Worm (Caenorhabditis elegans) whole organism, early embryonic: ENCODE results near the gene srbc-51.

Experiments
- ama-1 ChIP-seq: fragments of 150-350 bp; optimal IDR thresholded peaks from 2 replicates; lab custom pipeline; 2014
- ceh-36 ChIP-seq: sonication (generic microtip); optimal IDR thresholded peaks from 2 replicates; lab custom pipeline; 2016; ENCODE audit warnings: missing genetic modification characterization, inconsistent platforms, missing compliant biosample characterization
- ets-7 ChIP-seq: sonication (generic microtip); optimal IDR thresholded peaks from 2 replicates; lab custom pipeline; 2016; ENCODE audit warnings: missing genotype, missing genetic modification characterization, missing compliant biosample characterization
- flt-1 ChIP-seq: fragments of 200-800 bp; sonication (Bioruptor generic); IDR thresholded peaks from 2 replicates; pipeline ENCODE4 v1.3.6; 2022; ENCODE audit warnings: missing genetic modification characterization, missing compliant biosample characterization
- hmg-4 ChIP-seq: fragments of 200-800 bp; sonication (Bioruptor generic); optimal IDR thresholded peaks from 2 replicates; lab custom pipeline; 2018; ENCODE audit warnings: mild to moderate bottlenecking, missing genetic modification characterization, missing compliant biosample characterization
- scrt-1 ChIP-seq: fragments of 200-800 bp; sonication (Bioruptor generic); IDR thresholded peaks from 2 replicates; pipeline ENCODE4 v1.3.6; 2022; ENCODE audit warnings: missing genetic modification characterization, missing compliant biosample characterization
- tbx-11 ChIP-seq: fragments of 200-800 bp; sonication (Bioruptor generic); IDR thresholded peaks from 2 replicates; pipeline ENCODE4 v1.3.6; 2022; ENCODE audit warnings: missing genetic modification characterization, missing compliant biosample characterization
- tbx-37 ChIP-seq: fragments of 200-800 bp; sonication (Bioruptor generic); conservative IDR thresholded peaks from 2 replicates; pipeline ENCODE4 v1.3.6; 2022; ENCODE audit warnings: missing genetic modification reagents, missing genetic modification characterization, missing compliant biosample characterization
- tra-4 ChIP-seq: sonication (generic microtip); optimal IDR thresholded peaks from 2 replicates; lab custom pipeline; 2017; ENCODE audit warnings: missing genetic modification characterization, missing compliant biosample characterization

ce11 chrV:15873762-15874161 is 47.6 kb downstream of the srbc-51 start:
- TF ChIP-seq flt-1 (GFP tag; lab: Robert Waterston, UW) (peak; percentile 100), scrt-1 (GFP tag; lab: Robert Waterston, UW) (peak; percentile 100), ama-1 (no peak), ceh-36 (tag; lab: Kevin White, UChicago) (peak; percentile 98), tra-4 (peak; percentile 98), tbx-11 (GFP tag; lab: Robert Waterston, UW) (peak; percentile 100), ets-7 (tag; lab: Kevin White, UChicago) (peak; percentile 97), tbx-37 (GFP tag; lab: Robert Waterston, UW) (peak; percentile 100), hmg-4 (peak; percentile 99)
